Fruit fly (Drosophila melanogaster) whole organism, pupa: ENCODE measurements around the gene CG33523.
A peak's percentile ranks its signal among the peaks of the same experiment; 100 is the strongest.

Experiments
- CG10348 ChIP-seq: fragments of 200-800 bp; sonication (Bioruptor generic); IDR thresholded peaks from 2 replicates; pipeline ENCODE4 v1.3.6; 2022; ENCODE audit warnings: missing biosample characterization, missing genetic modification characterization
- CG12605 ChIP-seq: fragments of 200-800 bp; sonication (Bioruptor generic); IDR thresholded peaks from 2 replicates; pipeline ENCODE4 v1.3.6; 2022; ENCODE audit warnings: missing biosample characterization, missing genetic modification characterization
- CG13204 ChIP-seq: fragments of 200-800 bp; sonication (Bioruptor generic); optimal IDR thresholded peaks from 2 replicates; lab custom pipeline; 2018; ENCODE audit warnings: missing biosample characterization, mild to moderate bottlenecking, missing genetic modification characterization, moderate library complexity
- CG14655 ChIP-seq: fragments of 200-800 bp; sonication (Bioruptor generic); optimal IDR thresholded peaks from 3 replicates; lab custom pipeline; 2017; ENCODE audit warnings: mild to moderate bottlenecking, missing biosample characterization, missing genetic modification reagents, missing genetic modification characterization
- CG15710 ChIP-seq: fragments of 200-800 bp; sonication (Bioruptor generic); optimal IDR thresholded peaks from 2 replicates; lab custom pipeline; 2018; ENCODE audit warnings: missing biosample characterization, mild to moderate bottlenecking, missing genetic modification characterization, moderate library complexity
- CG17806 ChIP-seq: fragments of 200-800 bp; sonication (Bioruptor generic); optimal IDR thresholded peaks from 2 replicates; lab custom pipeline; 2018; ENCODE audit warnings: missing biosample characterization, mild to moderate bottlenecking, missing genetic modification characterization, moderate library complexity
- CG32121 ChIP-seq: fragments of 200-800 bp; sonication (Bioruptor generic); IDR thresholded peaks from 2 replicates; pipeline ENCODE4 v1.3.6; 2022; ENCODE audit warnings: missing biosample characterization, missing genetic modification characterization
- CG34367 ChIP-seq: fragments of 200-800 bp; sonication (Bioruptor generic); optimal IDR thresholded peaks from 2 replicates; lab custom pipeline; 2018; ENCODE audit warnings: missing biosample characterization, mild to moderate bottlenecking, missing genetic modification characterization
- CG4496 ChIP-seq: fragments of 200-800 bp; sonication (Bioruptor generic); IDR thresholded peaks from 3 replicates; pipeline ENCODE4 v1.3.6; 2022; ENCODE audit warnings: missing biosample characterization, missing genetic modification characterization
- CG8159 ChIP-seq: fragments of 200-800 bp; sonication (Bioruptor generic); optimal IDR thresholded peaks from 3 replicates; lab custom pipeline; 2018; ENCODE audit warnings: missing biosample characterization, mild to moderate bottlenecking, missing genetic modification characterization, moderate library complexity
- CG8301 ChIP-seq: fragments of 200-800 bp; sonication (Bioruptor generic); optimal IDR thresholded peaks from 2 replicates; lab custom pipeline; 2018; ENCODE audit warnings: missing biosample characterization, mild to moderate bottlenecking, missing genetic modification characterization
- CG9948 ChIP-seq: fragments of 200-800 bp; sonication (Bioruptor generic); optimal IDR thresholded peaks from 2 replicates; lab custom pipeline; 2018; ENCODE audit warnings: missing biosample characterization, mild to moderate bottlenecking, missing genetic modification characterization, moderate library complexity
- D1 ChIP-seq: fragments of 200-800 bp; sonication (Bioruptor generic); optimal IDR thresholded peaks from 2 replicates; lab custom pipeline; 2018; ENCODE audit warnings: missing biosample characterization, mild to moderate bottlenecking, missing genetic modification characterization, moderate library complexity
- EcR ChIP-seq: fragments of 200-800 bp; sonication (Bioruptor generic); optimal IDR thresholded peaks from 3 replicates; lab custom pipeline; 2019; ENCODE audit warnings: missing biosample characterization, missing genetic modification characterization, mild to moderate bottlenecking, moderate library complexity, missing genetic modification reagents
- Ets98B ChIP-seq: fragments of 200-800 bp; sonication (Bioruptor generic); IDR thresholded peaks from 2 replicates; pipeline ENCODE4 v1.3.6; 2022; ENCODE audit warnings: missing biosample characterization, missing genetic modification characterization
- Pif1A ChIP-seq: fragments of 200-800 bp; sonication (Bioruptor generic); optimal IDR thresholded peaks from 3 replicates; lab custom pipeline; 2016; ENCODE audit warnings: missing biosample characterization, missing genetic modification characterization
- Pif1B ChIP-seq: fragments of 200-800 bp; sonication (Bioruptor generic); optimal IDR thresholded peaks from 3 replicates; lab custom pipeline; 2016; ENCODE audit warnings: missing biosample characterization, missing genetic modification characterization
- Snoo ChIP-seq: fragments of 200-800 bp; sonication (Bioruptor generic); optimal IDR thresholded peaks from 3 replicates; lab custom pipeline; 2017; ENCODE audit warnings: missing biosample characterization, mild to moderate bottlenecking, missing genetic modification characterization, inconsistent platforms
- fd96Ca ChIP-seq: fragments of 200-800 bp; sonication (Bioruptor generic); IDR thresholded peaks from 3 replicates; pipeline ENCODE4 v1.3.6; 2022; ENCODE audit warnings: missing biosample characterization, missing genetic modification characterization
- gl ChIP-seq: fragments of 200-800 bp; sonication (Bioruptor generic); optimal IDR thresholded peaks from 2 replicates; lab custom pipeline; 2018; ENCODE audit warnings: missing biosample characterization, mild to moderate bottlenecking, missing genetic modification characterization
- rn ChIP-seq: fragments of 200-800 bp; sonication (Bioruptor generic); IDR thresholded peaks from 2 replicates; pipeline ENCODE4 v1.3.6; 2022; ENCODE audit warnings: missing biosample characterization, missing genetic modification characterization

CG33523 gene

DNA sequence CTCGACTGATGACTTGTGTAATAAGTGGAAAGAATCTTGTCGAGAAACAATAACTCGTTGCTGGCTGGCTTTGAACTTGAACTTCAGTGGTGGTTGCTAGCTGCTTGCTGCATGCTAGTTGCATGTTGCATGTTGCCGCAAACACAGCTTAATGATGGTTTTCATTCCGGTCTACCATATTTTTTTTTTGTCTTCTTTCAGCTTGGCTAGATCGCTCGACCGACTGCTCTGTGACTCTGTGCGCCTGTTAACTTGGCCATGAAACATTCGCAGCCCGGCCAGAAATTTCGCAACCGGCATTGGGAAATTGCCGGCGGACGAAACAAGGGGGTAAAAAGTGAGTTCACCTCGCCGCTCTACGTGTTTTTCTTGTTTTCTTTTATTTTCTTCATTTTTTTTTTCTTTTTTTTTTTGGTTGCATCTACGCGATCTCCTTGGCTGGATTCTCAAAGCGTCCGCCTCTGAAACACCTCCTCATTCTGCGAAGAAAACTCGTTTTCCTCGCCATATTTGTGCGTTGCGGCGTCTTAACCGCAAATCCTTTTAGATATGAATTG is 19.8 kb downstream of the CG33523 start:
- no peak; the same call in none of the 2 replicates for TF ChIP-seq CG12605
- TF ChIP-seq CG15710 (tag; lab: Kevin White, UChicago) = peak; percentile 14
- peak; percentile 70 for TF ChIP-seq Pif1A
- peak; percentile 61; the same call in 1 of the 3 replicates for TF ChIP-seq CG4496 (GFP tag; lab: Robert Waterston, UW)
- no peak for TF ChIP-seq Snoo (tag; lab: Kevin White, UChicago)
- TF ChIP-seq fd96Ca (GFP tag; lab: Robert Waterston, UW) = peak; percentile 34; the same call in 1 of the 3 replicates
- no peak for TF ChIP-seq CG10348 (GFP tag; lab: Robert Waterston, UW)
- peak; percentile 16 for TF ChIP-seq CG9948 (tag; lab: Kevin White, UChicago)
- TF ChIP-seq CG14655 = peak; percentile 46
- TF ChIP-seq Ets98B (GFP tag; lab: Robert Waterston, UW) = no peak
- TF ChIP-seq CG34367 (tag; lab: Kevin White, UChicago) = peak; percentile 13
- TF ChIP-seq EcR (GFP tag; lab: Kevin White, UChicago) = peak; percentile 71
- TF ChIP-seq CG8159 (tag; lab: Kevin White, UChicago) = peak; percentile 41
- TF ChIP-seq Pif1B (GFP tag; lab: Kevin White, UChicago) = peak; percentile 54
- TF ChIP-seq CG8301 (tag; lab: Kevin White, UChicago) = peak; percentile 39
- TF ChIP-seq CG13204 (GFP tag; lab: Kevin White, UChicago) = peak; percentile 75
- TF ChIP-seq CG17806 (tag; lab: Kevin White, UChicago) = peak; percentile 20
- no peak for TF ChIP-seq rn (GFP tag; lab: Robert Waterston, UW)
- peak; percentile 51 for TF ChIP-seq gl
- TF ChIP-seq CG32121 (GFP tag; lab: Robert Waterston, UW) = no peak
- no peak for TF ChIP-seq D1

DNA sequence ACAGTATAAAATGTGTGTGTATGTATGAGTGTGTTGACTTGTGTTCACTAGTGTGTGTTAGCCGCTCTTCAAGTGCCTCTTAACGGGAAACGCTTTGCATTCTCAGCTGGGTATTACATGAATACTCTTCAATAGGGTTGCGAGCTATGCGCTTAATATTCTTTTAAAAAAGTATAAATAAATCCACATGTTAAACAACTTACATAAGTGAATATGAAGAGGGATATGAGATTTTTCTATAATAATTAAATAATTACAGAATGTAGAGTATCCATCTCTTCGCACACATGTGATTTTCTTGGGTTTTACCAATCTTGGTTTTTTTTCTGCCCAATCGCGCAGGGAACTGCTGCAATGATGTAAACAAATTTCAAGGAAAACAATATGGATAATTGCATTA is 21.9 kb downstream of the CG33523 start:
- TF ChIP-seq Ets98B (GFP tag; lab: Robert Waterston, UW) (peak; percentile 53; the same call in 1 of the 2 replicates), CG34367 (tag; lab: Kevin White, UChicago) (peak; percentile 15), CG4496 (GFP tag; lab: Robert Waterston, UW) (0 out of 3 replicates have a peak, but pooled peaks have one; percentile 38), CG9948 (tag; lab: Kevin White, UChicago) (peak; percentile 52), Pif1B (GFP tag; lab: Kevin White, UChicago) (no peak), CG13204 (GFP tag; lab: Kevin White, UChicago) (no peak), CG15710 (tag; lab: Kevin White, UChicago) (peak; percentile 56), CG8159 (tag; lab: Kevin White, UChicago) (peak; percentile 70), CG32121 (GFP tag; lab: Robert Waterston, UW) (peak; percentile 53; the same call in 1 of the 2 replicates), CG17806 (tag; lab: Kevin White, UChicago) (peak; percentile 61), Pif1A (no peak), CG8301 (tag; lab: Kevin White, UChicago) (peak; percentile 66), CG14655 (peak; percentile 78), CG12605 (peak; percentile 22; the same call in 1 of the 2 replicates)

DNA sequence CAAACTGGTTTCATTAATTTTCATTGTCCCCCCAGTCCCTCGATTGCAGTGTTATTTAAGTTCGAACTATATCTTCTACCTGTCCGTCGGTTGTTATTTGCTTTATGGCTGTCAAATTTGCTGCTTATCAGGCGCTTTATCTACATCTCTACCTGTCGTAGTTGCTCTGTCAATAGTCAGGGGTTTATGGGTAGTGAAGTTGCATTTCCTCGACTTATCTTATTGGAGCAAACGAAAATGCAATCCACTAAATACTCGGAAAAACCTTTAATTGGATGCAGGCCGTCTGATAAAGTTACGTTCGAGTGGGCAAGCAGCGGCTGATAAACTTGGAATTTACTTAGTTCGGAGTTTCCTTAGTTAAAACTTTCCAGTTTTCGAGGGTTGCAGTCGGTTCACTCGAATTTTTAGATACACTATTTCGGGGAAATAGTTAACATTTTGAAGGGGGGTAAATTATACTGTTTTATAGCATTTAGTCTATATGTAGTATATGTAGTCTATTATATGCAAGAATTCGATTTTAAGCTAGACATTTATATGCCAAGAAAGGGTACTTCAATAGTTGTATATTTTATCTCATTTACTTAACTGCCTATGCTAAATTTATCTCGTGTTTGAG is 23.6 kb downstream of the CG33523 start:
- no peak for TF ChIP-seq CG10348 (GFP tag; lab: Robert Waterston, UW)
- no peak for TF ChIP-seq CG15710 (tag; lab: Kevin White, UChicago)
- no peak for TF ChIP-seq CG13204 (GFP tag; lab: Kevin White, UChicago)
- no peak for TF ChIP-seq Ets98B (GFP tag; lab: Robert Waterston, UW)
- no peak for TF ChIP-seq CG17806 (tag; lab: Kevin White, UChicago)
- no peak for TF ChIP-seq CG12605

DNA sequence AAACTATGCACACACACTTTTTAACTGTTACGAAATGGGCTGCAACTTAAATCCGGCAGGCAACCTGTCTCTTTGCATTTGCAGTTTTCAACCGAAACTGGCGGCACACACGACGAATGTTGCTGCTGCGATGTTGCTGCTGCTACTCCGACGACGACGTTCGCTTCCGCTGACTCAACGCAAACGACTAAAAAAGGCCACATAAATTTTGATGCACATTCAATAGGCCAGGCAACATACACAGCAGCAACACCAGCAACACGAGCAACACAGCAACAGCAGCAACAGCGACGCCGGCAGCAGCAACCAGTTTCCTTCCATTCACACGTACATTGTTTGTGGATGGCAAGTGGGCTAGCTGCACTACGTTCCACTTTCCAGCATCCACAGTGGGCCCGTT is 26.8 kb downstream of the CG33523 start, which contains the start of gene Egfrap:
Egfrap (minus strand) TSS at position 192 of the 400 bp plus-strand sequence.
- TF ChIP-seq Snoo (tag; lab: Kevin White, UChicago) (no peak), EcR (GFP tag; lab: Kevin White, UChicago) (peak; percentile 14), Pif1B (GFP tag; lab: Kevin White, UChicago) (no peak), rn (GFP tag; lab: Robert Waterston, UW) (no peak), Ets98B (GFP tag; lab: Robert Waterston, UW) (peak; percentile 51; the same call in 1 of the 2 replicates), CG13204 (GFP tag; lab: Kevin White, UChicago) (peak; percentile 36), CG10348 (GFP tag; lab: Robert Waterston, UW) (no peak), CG4496 (GFP tag; lab: Robert Waterston, UW) (peak; percentile 50; the same call in 1 of the 3 replicates), CG8159 (tag; lab: Kevin White, UChicago) (no peak), CG8301 (tag; lab: Kevin White, UChicago) (no peak), CG9948 (tag; lab: Kevin White, UChicago) (no peak), CG34367 (tag; lab: Kevin White, UChicago) (no peak)

DNA sequence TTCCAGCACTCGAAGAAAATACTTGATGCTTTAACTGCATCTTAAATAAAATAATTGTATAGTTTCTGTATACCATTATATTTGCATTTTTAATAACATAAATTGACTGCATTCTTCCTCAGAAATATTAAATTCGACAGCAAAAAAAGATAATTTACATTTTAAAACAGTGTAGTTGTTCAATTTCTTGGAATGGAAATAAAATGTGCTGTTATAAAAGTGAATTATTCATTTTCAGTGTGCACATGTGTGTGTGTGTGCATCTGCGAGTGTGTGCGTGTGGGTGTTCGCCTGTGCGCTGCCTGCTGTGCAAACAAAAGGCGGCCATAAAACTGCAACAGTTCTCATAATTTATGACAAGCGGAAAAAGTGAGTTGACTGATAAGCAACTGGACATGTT is 28.5 kb downstream of the CG33523 start:
- TF ChIP-seq fd96Ca (GFP tag; lab: Robert Waterston, UW) (no peak), CG8159 (tag; lab: Kevin White, UChicago) (peak; percentile 67), CG15710 (tag; lab: Kevin White, UChicago) (peak; percentile 12), CG9948 (tag; lab: Kevin White, UChicago) (peak; percentile 58), CG14655 (peak; percentile 78), Snoo (tag; lab: Kevin White, UChicago) (peak; percentile 5), CG12605 (peak; percentile 20; the same call in 1 of the 2 replicates), gl (no peak), Pif1B (GFP tag; lab: Kevin White, UChicago) (peak; percentile 13), CG8301 (tag; lab: Kevin White, UChicago) (peak; percentile 74), CG17806 (tag; lab: Kevin White, UChicago) (peak; percentile 47)
